Fruit fly (Drosophila melanogaster) whole organism, wandering third instar larva: ENCODE data around the gene grn.
A peak's percentile ranks its signal among the peaks of the same experiment; 100 is the strongest.

ENCODE experiments used
- CG9705 ChIP-seq: fragments of 200-800 bp; sonication (Bioruptor generic); optimal IDR thresholded peaks from 2 replicates; lab custom pipeline; 2018; ENCODE audit warnings: missing biosample characterization, mild to moderate bottlenecking, missing genetic modification characterization
- CrebA ChIP-seq: fragments of 200-800 bp; sonication (Bioruptor generic); optimal IDR thresholded peaks from 2 replicates; lab custom pipeline; 2016; ENCODE audit warnings: missing biosample characterization, mild to moderate bottlenecking, missing genetic modification characterization, borderline replicate concordance
- Dif ChIP-seq: fragments of 200-275, 200-300 bp; sonication (Bioruptor generic); optimal IDR thresholded peaks from 2 replicates; lab custom pipeline; 2018; ENCODE audit warnings: missing biosample characterization, missing genetic modification characterization; ENCODE audit not compliant: partially characterized antibody
- GATAd ChIP-seq: sonication (Bioruptor generic); optimal IDR thresholded peaks from 2 replicates; lab custom pipeline; 2016; ENCODE audit warnings: missing biosample characterization, missing genetic modification characterization
- HLH106 ChIP-seq: fragments of 200-800 bp; optimal IDR thresholded peaks from 3 replicates; lab custom pipeline; 2019; ENCODE audit warnings: missing biosample characterization, mild to moderate bottlenecking, missing genetic modification characterization, moderate library complexity
- Hnf4 ChIP-seq: fragments of 200-800 bp; sonication (Bioruptor generic); optimal IDR thresholded peaks from 2 replicates; lab custom pipeline; 2016; ENCODE audit warnings: missing biosample characterization, mild to moderate bottlenecking, missing genetic modification characterization
- Hr83 ChIP-seq: fragments of 200-300 bp; sonication (Bioruptor generic); optimal IDR thresholded peaks from 2 replicates; lab custom pipeline; 2016; ENCODE audit warnings: missing biosample characterization, mild to moderate bottlenecking, missing genetic modification characterization, moderate library complexity; ENCODE audit not compliant: poor library complexity, severe bottlenecking
- Jra ChIP-seq: sonication (Bioruptor generic); optimal IDR thresholded peaks from 2 replicates; lab custom pipeline; 2016; ENCODE audit warnings: missing biosample characterization, missing genetic modification characterization
- Mio ChIP-seq: sonication (Bioruptor generic); optimal IDR thresholded peaks from 2 replicates; lab custom pipeline; 2016; ENCODE audit warnings: missing biosample characterization, missing genetic modification characterization
- Myc ChIP-seq: fragments of >200 bp; optimal IDR thresholded peaks from 2 replicates; lab custom pipeline; 2017
- N ChIP-seq: fragments of >200 bp; optimal IDR thresholded peaks from 2 replicates; lab custom pipeline; 2018; ENCODE audit warnings: missing biosample characterization, missing external identifiers, missing genetic modification characterization
- OdsH ChIP-seq: fragments of 200-800 bp; sonication (Bioruptor generic); optimal IDR thresholded peaks from 2 replicates; lab custom pipeline; 2016; ENCODE audit warnings: missing biosample characterization, mild to moderate bottlenecking, missing genetic modification characterization
- Rel ChIP-seq, 2 experiments: fragments of 200-800 bp; sonication (Bioruptor generic) in 1 of 2; optimal IDR thresholded peaks; 2 replicates in 1 of 2; 3 replicates in 1 of 2; lab custom pipeline; 2016 to 2019; ENCODE audit warnings: mild to moderate bottlenecking in 2 of 2, missing biosample characterization in 2 of 2, missing genetic modification characterization in 2 of 2, moderate library complexity in 1 of 2
- Vsx2 ChIP-seq: fragments of 200-300, 225-300 bp; sonication (Bioruptor generic); optimal IDR thresholded peaks from 2 replicates; lab custom pipeline; 2018; ENCODE audit warnings: missing biosample characterization, missing genetic modification characterization; ENCODE audit not compliant: partially characterized antibody
- br ChIP-seq: fragments of 200-800 bp; sonication (Bioruptor generic); optimal IDR thresholded peaks from 2 replicates; lab custom pipeline; 2016; ENCODE audit warnings: missing biosample characterization, missing genetic modification characterization
- brk ChIP-seq: fragments of 200-800 bp; sonication (Bioruptor generic); optimal IDR thresholded peaks from 2 replicates; lab custom pipeline; 2016; ENCODE audit warnings: missing biosample characterization, mild to moderate bottlenecking, missing genetic modification characterization
- dl ChIP-seq, 2 experiments: fragments of 175-275, 200-275 bp in 1 of 2; fragments of 200-275 bp in 1 of 2; sonication (Bioruptor generic); optimal IDR thresholded peaks; lab custom pipeline; 2018; ENCODE audit warnings: mild to moderate bottlenecking in 2 of 2, missing biosample characterization in 2 of 2, missing genetic modification characterization in 2 of 2, moderate library complexity in 2 of 2; ENCODE audit not compliant: partially characterized antibody in 2 of 2, insufficient read depth in 1 of 2
- dmrt93B ChIP-seq: fragments of 200-800 bp; sonication (Bioruptor generic); optimal IDR thresholded peaks from 2 replicates; lab custom pipeline; 2018; ENCODE audit warnings: missing biosample characterization, mild to moderate bottlenecking, missing genetic modification characterization
- dsf ChIP-seq: sonication (Bioruptor generic); optimal IDR thresholded peaks from 2 replicates; lab custom pipeline; 2016; ENCODE audit warnings: missing biosample characterization, missing genetic modification characterization, borderline replicate concordance
- ey ChIP-seq: fragments of 200-800 bp; sonication (Bioruptor generic); optimal IDR thresholded peaks from 2 replicates; lab custom pipeline; 2016; ENCODE audit warnings: missing biosample characterization, missing genetic modification characterization
- foxo ChIP-seq, 2 experiments: fragments of 200-800 bp; sonication (Bioruptor generic); optimal IDR thresholded peaks; 2 replicates in 1 of 2; 3 replicates in 1 of 2; lab custom pipeline; 2016 to 2017; ENCODE audit warnings: missing biosample characterization in 2 of 2, missing genetic modification characterization in 2 of 2
- fru ChIP-seq: fragments of 200-800 bp; sonication (Bioruptor generic); optimal IDR thresholded peaks from 3 replicates; lab custom pipeline; 2016; ENCODE audit warnings: missing biosample characterization, mild to moderate bottlenecking, missing genetic modification characterization
- h ChIP-seq: fragments of 200-800 bp; sonication (Bioruptor generic); optimal IDR thresholded peaks from 3 replicates; lab custom pipeline; 2016; ENCODE audit warnings: missing biosample characterization, mild to moderate bottlenecking, missing genetic modification characterization
- pan ChIP-seq: fragments of >200 bp; optimal IDR thresholded peaks from 2 replicates; lab custom pipeline; 2017
- psq ChIP-seq: fragments of 200-800 bp; sonication (Bioruptor generic); optimal IDR thresholded peaks from 3 replicates; lab custom pipeline; 2017; ENCODE audit warnings: missing biosample characterization, mild to moderate bottlenecking, missing genetic modification characterization, moderate library complexity
- rgr ChIP-seq: fragments of 200-800 bp; sonication (Bioruptor generic); optimal IDR thresholded peaks from 3 replicates; lab custom pipeline; 2016; ENCODE audit warnings: missing biosample characterization, mild to moderate bottlenecking, missing genetic modification characterization
- sv ChIP-seq: fragments of 200-800 bp; sonication (Bioruptor generic); optimal IDR thresholded peaks from 3 replicates; lab custom pipeline; 2016; ENCODE audit warnings: missing biosample characterization, missing genetic modification characterization
- tai ChIP-seq: sonication (Bioruptor generic); optimal IDR thresholded peaks from 2 replicates; lab custom pipeline; 2016; ENCODE audit warnings: missing biosample characterization, missing genetic modification characterization
- usp ChIP-seq: fragments of >200 bp; optimal IDR thresholded peaks from 2 replicates; lab custom pipeline; 2017; ENCODE audit warnings: missing biosample characterization, missing genetic modification characterization

The grn gene

DNA sequence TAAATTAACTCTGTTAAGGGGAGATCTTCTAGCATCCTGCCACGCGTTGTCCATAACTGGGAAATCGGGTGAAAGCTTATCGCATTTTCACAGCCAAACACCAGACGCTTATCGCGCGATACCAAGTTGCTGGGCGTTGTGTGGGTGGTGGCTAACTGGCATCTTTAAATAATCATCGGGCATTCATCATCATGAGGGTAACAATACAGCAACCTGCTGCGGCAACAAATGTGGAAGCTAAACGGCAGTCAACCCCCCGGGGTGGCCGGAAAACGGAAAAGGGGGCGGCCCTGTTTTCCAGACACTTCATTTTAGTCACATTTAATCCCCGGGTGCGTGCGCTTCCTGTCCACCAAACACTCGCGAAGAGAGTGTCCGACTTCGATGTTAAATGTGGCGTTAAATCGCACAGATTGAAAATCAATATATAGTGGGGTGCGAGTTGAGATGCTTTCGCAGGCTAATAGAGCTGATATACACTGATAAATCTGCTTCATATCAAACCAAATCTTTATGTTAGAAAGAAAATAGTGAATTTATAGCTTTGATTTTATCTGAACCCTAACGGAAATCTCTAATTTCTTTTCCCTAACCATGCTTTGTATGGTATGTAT, 28.6 kb downstream of the grn start:
- TF ChIP-seq sv (no peak), Rel (GFP tag; optimal IDR thresholded peaks at IDR 0.05; lab: Kevin White, UChicago) (no peak), Rel (tag; optimal IDR thresholded peaks at IDR 0.05; lab: Kevin White, UChicago) (no peak), Hnf4 (GFP tag; lab: Kevin White, UChicago) (no peak), rgr (GFP tag; lab: Kevin White, UChicago) (no peak), fru (GFP tag; lab: Kevin White, UChicago) (no peak)
- TF ChIP-seq, all 38 proteins: peak for 0

DNA sequence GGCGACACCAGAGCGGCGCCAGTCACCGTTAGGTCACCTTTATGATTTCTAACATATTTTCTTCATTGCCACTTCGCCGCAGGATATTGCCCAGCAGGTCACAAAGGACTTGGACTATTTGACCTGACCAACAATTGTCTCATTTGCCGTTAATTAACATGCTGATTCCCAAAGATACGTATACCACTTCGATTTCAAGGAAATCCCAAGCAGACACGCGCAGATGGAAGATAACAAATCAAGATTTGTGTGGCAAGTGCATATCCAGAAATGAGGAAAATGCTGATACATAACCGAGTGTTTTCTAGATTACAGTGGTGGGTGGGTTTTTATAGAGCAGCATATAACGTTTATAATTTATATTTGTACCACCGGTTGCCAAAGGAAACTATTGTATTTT, 30.1 kb downstream of the grn start:
- no peak for TF ChIP-seq GATAd (GFP tag; lab: Kevin White, UChicago)
- no peak for TF ChIP-seq usp (GFP tag; lab: Kevin White, UChicago)
- TF ChIP-seq N (GFP tag; lab: Kevin White, UChicago): no peak
- TF ChIP-seq br (GFP tag; lab: Kevin White, UChicago): no peak
- no peak for TF ChIP-seq Vsx2 (GFP tag; lab: Kevin White, UChicago)
- TF ChIP-seq Mio (GFP tag; lab: Kevin White, UChicago): no peak
- no peak for TF ChIP-seq Dif
- no peak for TF ChIP-seq ey (GFP tag; lab: Kevin White, UChicago)
- TF ChIP-seq h (GFP tag; lab: Kevin White, UChicago): no peak
- no peak for TF ChIP-seq dsf
- no peak for TF ChIP-seq HLH106 (tag; lab: Kevin White, UChicago)
- TF ChIP-seq tai: no peak
- TF ChIP-seq brk (GFP tag; lab: Kevin White, UChicago): no peak
- TF ChIP-seq Hr83: no peak
- no peak for TF ChIP-seq rgr (GFP tag; lab: Kevin White, UChicago)
- no peak for TF ChIP-seq foxo (GFP tag; optimal IDR thresholded peaks at IDR 0.05; lab: Kevin White, UChicago)
- TF ChIP-seq Myc: no peak
- no peak for TF ChIP-seq psq (GFP tag; lab: Kevin White, UChicago)
- TF ChIP-seq Jra (GFP tag; lab: Kevin White, UChicago): no peak
- no peak for TF ChIP-seq CG9705 (GFP tag; lab: Kevin White, UChicago)

DNA sequence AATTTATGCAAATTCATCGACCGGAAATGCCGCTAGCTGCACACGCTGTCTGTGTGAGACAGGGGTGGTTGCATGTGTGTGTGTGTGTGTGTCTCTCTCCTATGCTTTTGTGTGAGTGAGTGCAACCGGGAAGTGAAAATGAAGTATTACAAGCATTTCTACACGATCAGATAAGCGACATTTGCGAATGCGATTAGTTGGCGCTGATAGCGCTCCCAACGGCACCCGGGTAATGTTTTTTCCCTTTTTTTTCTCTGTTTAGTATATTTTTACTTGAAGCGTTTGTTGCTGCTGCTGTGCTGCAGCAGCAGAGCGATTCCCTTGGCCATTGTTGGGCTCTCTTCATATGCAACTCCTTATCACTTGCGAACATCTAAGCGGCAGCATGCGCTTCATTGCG, 31.2 kb downstream of the grn start:
- no peak for TF ChIP-seq Rel (GFP tag; optimal IDR thresholded peaks at IDR 0.05; lab: Kevin White, UChicago)
- TF ChIP-seq Rel (tag; optimal IDR thresholded peaks at IDR 0.05; lab: Kevin White, UChicago): peak; percentile 71
- TF ChIP-seq pan (lab: Kevin White, UChicago): no peak

DNA sequence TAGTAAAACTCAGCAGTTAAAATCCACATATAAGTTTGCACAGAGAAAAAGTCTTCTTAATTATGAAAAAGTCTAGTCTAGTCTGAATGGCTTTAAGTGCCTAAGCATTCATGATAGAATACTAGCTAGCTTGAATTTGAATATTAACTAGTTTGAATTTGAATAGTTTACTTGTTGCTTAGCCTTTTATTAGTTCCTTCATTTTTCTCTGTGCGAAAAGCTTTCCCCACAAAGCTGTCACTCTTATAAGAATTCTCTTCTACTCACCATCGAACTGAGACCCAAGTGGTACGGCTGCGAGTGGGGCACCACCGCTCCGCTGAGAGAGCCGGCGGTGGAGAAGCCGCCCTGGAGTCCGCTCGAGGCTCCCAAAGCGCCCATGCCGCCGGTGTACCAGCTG, 32.2 kb downstream of the grn start:
- no peak for TF ChIP-seq CrebA (GFP tag; lab: Kevin White, UChicago)
- no peak for TF ChIP-seq OdsH (GFP tag; lab: Kevin White, UChicago)
- no peak for TF ChIP-seq Jra (GFP tag; lab: Kevin White, UChicago)
- TF ChIP-seq foxo (GFP tag; optimal IDR thresholded peaks at IDR 0.05; lab: Kevin White, UChicago): no peak
- no peak for TF ChIP-seq usp (GFP tag; lab: Kevin White, UChicago)
- TF ChIP-seq br (GFP tag; lab: Kevin White, UChicago): no peak
- TF ChIP-seq dl (GFP tag; optimal IDR thresholded peaks at IDR 0.05; lab: Kevin White, UChicago; ENCODE audit: insufficient read depth in 1 of 2, partially characterized antibody in 2 of 2): no peak

DNA sequence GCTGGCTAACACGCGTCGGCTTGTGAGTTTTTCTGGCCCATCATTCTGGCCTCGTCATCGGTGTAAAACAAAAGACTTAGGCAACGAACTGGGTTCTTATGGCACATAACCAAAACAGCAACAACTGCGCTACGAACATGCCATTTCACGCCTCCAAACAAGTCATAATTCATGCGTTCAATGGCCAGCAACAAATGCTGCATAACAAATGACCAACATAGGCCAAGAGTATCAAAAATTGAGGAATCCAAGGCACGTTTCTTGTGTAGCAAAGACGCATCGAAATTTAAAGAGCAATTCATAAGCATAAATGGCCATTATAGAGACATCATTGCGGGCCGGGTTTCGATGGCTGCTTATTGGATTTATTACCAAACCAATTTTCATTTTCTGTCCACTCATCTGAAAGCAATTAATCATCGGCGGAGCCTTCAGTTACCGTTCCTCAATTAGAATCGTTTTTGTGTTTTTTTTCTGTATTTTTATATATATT, 34.3 kb downstream of the grn start:
- TF ChIP-seq usp (GFP tag; lab: Kevin White, UChicago): no peak
- TF ChIP-seq, all 38 proteins: peak for 0

DNA sequence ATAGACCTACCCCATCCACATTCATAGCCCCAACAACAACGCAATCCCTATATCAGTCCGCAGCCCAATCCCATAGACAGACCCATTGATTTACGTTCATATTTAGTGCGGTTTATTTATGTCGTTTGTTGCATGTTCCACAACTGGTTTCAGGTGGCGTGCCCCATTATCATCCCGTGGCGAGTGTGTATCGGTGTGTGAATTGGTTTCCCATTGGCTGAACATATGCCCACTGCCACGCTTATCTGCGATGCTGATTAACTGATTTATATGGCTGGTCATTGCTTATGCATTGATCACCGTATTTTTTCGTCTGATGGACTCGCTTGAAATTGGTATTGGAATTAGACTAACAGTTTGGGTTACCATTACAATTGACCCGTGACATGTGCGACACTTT, 35.5 kb downstream of the grn start:
- TF ChIP-seq N (GFP tag; lab: Kevin White, UChicago) (no peak), dl (GFP tag; optimal IDR thresholded peaks at IDR 0.05; lab: Kevin White, UChicago; ENCODE audit: insufficient read depth in 1 of 2, partially characterized antibody in 2 of 2) (no peak), dmrt93B (GFP tag; lab: Kevin White, UChicago) (no peak), GATAd (GFP tag; lab: Kevin White, UChicago) (no peak), foxo (GFP tag; optimal IDR thresholded peaks at IDR 0.05; lab: Kevin White, UChicago) (no peak), Myc (no peak)
